Fruit fly (Drosophila melanogaster) whole organism, wandering third instar larva: Measurements from ENCODE around the gene SclA.

ENCODE experiments used
- Abd-B ChIP-seq: fragments of >200 bp; optimal IDR thresholded peaks from 2 replicates; lab custom pipeline; 2017; ENCODE audit warnings: missing biosample characterization, missing genetic modification characterization
- CG32264 ChIP-seq: fragments of 200-800 bp; sonication (Bioruptor generic); optimal IDR thresholded peaks from 2 replicates; lab custom pipeline; 2016; ENCODE audit warnings: missing biosample characterization, missing genetic modification characterization
- CrebA ChIP-seq: fragments of 200-800 bp; sonication (Bioruptor generic); optimal IDR thresholded peaks from 2 replicates; lab custom pipeline; 2016; ENCODE audit warnings: missing biosample characterization, mild to moderate bottlenecking, missing genetic modification characterization, borderline replicate concordance
- Dfd ChIP-seq: fragments of >200 bp; optimal IDR thresholded peaks from 2 replicates; lab custom pipeline; 2017; ENCODE audit warnings: missing biosample characterization, missing genetic modification characterization
- Dif ChIP-seq: fragments of 200-275, 200-300 bp; sonication (Bioruptor generic); optimal IDR thresholded peaks from 2 replicates; lab custom pipeline; 2018; ENCODE audit warnings: missing biosample characterization, missing genetic modification characterization; ENCODE audit not compliant: partially characterized antibody
- GATAd ChIP-seq: sonication (Bioruptor generic); optimal IDR thresholded peaks from 2 replicates; lab custom pipeline; 2016; ENCODE audit warnings: missing biosample characterization, missing genetic modification characterization
- HLH106 ChIP-seq: fragments of 200-800 bp; optimal IDR thresholded peaks from 3 replicates; lab custom pipeline; 2019; ENCODE audit warnings: missing biosample characterization, mild to moderate bottlenecking, missing genetic modification characterization, moderate library complexity
- Hnf4 ChIP-seq: fragments of 200-800 bp; sonication (Bioruptor generic); optimal IDR thresholded peaks from 2 replicates; lab custom pipeline; 2016; ENCODE audit warnings: missing biosample characterization, mild to moderate bottlenecking, missing genetic modification characterization
- Hr78 ChIP-seq: fragments of >200 bp; optimal IDR thresholded peaks from 2 replicates; lab custom pipeline; 2017; ENCODE audit warnings: missing biosample characterization, missing genetic modification characterization
- Hr83 ChIP-seq: fragments of 200-300 bp; sonication (Bioruptor generic); optimal IDR thresholded peaks from 2 replicates; lab custom pipeline; 2016; ENCODE audit warnings: missing biosample characterization, mild to moderate bottlenecking, missing genetic modification characterization, moderate library complexity; ENCODE audit not compliant: poor library complexity, severe bottlenecking
- Jra ChIP-seq: sonication (Bioruptor generic); optimal IDR thresholded peaks from 2 replicates; lab custom pipeline; 2016; ENCODE audit warnings: missing biosample characterization, missing genetic modification characterization
- Mio ChIP-seq: sonication (Bioruptor generic); optimal IDR thresholded peaks from 2 replicates; lab custom pipeline; 2016; ENCODE audit warnings: missing biosample characterization, missing genetic modification characterization
- Myc ChIP-seq: fragments of >200 bp; optimal IDR thresholded peaks from 2 replicates; lab custom pipeline; 2017
- N ChIP-seq: fragments of >200 bp; optimal IDR thresholded peaks from 2 replicates; lab custom pipeline; 2018; ENCODE audit warnings: missing biosample characterization, missing external identifiers, missing genetic modification characterization
- Rel ChIP-seq, 2 experiments: fragments of 200-800 bp; sonication (Bioruptor generic) in 1 of 2; optimal IDR thresholded peaks; 2 replicates in 1 of 2; 3 replicates in 1 of 2; lab custom pipeline; 2016 to 2019; ENCODE audit warnings: mild to moderate bottlenecking in 2 of 2, missing biosample characterization in 2 of 2, missing genetic modification characterization in 2 of 2, moderate library complexity in 1 of 2
- Sp1 ChIP-seq: fragments of 200-800 bp; sonication (Bioruptor generic); optimal IDR thresholded peaks from 3 replicates; lab custom pipeline; 2019; ENCODE audit warnings: missing biosample characterization, mild to moderate bottlenecking, missing genetic modification characterization, moderate library complexity
- Vsx2 ChIP-seq: fragments of 200-300, 225-300 bp; sonication (Bioruptor generic); optimal IDR thresholded peaks from 2 replicates; lab custom pipeline; 2018; ENCODE audit warnings: missing biosample characterization, missing genetic modification characterization; ENCODE audit not compliant: partially characterized antibody
- brk ChIP-seq: fragments of 200-800 bp; sonication (Bioruptor generic); optimal IDR thresholded peaks from 2 replicates; lab custom pipeline; 2016; ENCODE audit warnings: missing biosample characterization, mild to moderate bottlenecking, missing genetic modification characterization
- dl ChIP-seq, 2 experiments: fragments of 175-275, 200-275 bp in 1 of 2; fragments of 200-275 bp in 1 of 2; sonication (Bioruptor generic); optimal IDR thresholded peaks; lab custom pipeline; 2018; ENCODE audit warnings: mild to moderate bottlenecking in 2 of 2, missing biosample characterization in 2 of 2, missing genetic modification characterization in 2 of 2, moderate library complexity in 2 of 2; ENCODE audit not compliant: partially characterized antibody in 2 of 2, insufficient read depth in 1 of 2
- dmrt93B ChIP-seq: fragments of 200-800 bp; sonication (Bioruptor generic); optimal IDR thresholded peaks from 2 replicates; lab custom pipeline; 2018; ENCODE audit warnings: missing biosample characterization, mild to moderate bottlenecking, missing genetic modification characterization
- dsf ChIP-seq: sonication (Bioruptor generic); optimal IDR thresholded peaks from 2 replicates; lab custom pipeline; 2016; ENCODE audit warnings: missing biosample characterization, missing genetic modification characterization, borderline replicate concordance
- ey ChIP-seq: fragments of 200-800 bp; sonication (Bioruptor generic); optimal IDR thresholded peaks from 2 replicates; lab custom pipeline; 2016; ENCODE audit warnings: missing biosample characterization, missing genetic modification characterization
- foxo ChIP-seq, 2 experiments: fragments of 200-800 bp; sonication (Bioruptor generic); optimal IDR thresholded peaks; 2 replicates in 1 of 2; 3 replicates in 1 of 2; lab custom pipeline; 2016 to 2017; ENCODE audit warnings: missing biosample characterization in 2 of 2, missing genetic modification characterization in 2 of 2
- fru ChIP-seq: fragments of 200-800 bp; sonication (Bioruptor generic); optimal IDR thresholded peaks from 3 replicates; lab custom pipeline; 2016; ENCODE audit warnings: missing biosample characterization, mild to moderate bottlenecking, missing genetic modification characterization
- h ChIP-seq: fragments of 200-800 bp; sonication (Bioruptor generic); optimal IDR thresholded peaks from 3 replicates; lab custom pipeline; 2016; ENCODE audit warnings: missing biosample characterization, mild to moderate bottlenecking, missing genetic modification characterization
- jim ChIP-seq: fragments of 175-275, 200-325 bp; sonication (Bioruptor generic); optimal IDR thresholded peaks from 2 replicates; lab custom pipeline; 2016; ENCODE audit warnings: missing biosample characterization, mild to moderate bottlenecking, missing genetic modification characterization
- lola ChIP-seq: fragments of >200 bp; optimal IDR thresholded peaks from 2 replicates; lab custom pipeline; 2017; ENCODE audit warnings: missing biosample characterization, missing genetic modification characterization
- pan ChIP-seq: fragments of >200 bp; optimal IDR thresholded peaks from 2 replicates; lab custom pipeline; 2017
- psq ChIP-seq: fragments of 200-800 bp; sonication (Bioruptor generic); optimal IDR thresholded peaks from 3 replicates; lab custom pipeline; 2017; ENCODE audit warnings: missing biosample characterization, mild to moderate bottlenecking, missing genetic modification characterization, moderate library complexity
- rgr ChIP-seq: fragments of 200-800 bp; sonication (Bioruptor generic); optimal IDR thresholded peaks from 3 replicates; lab custom pipeline; 2016; ENCODE audit warnings: missing biosample characterization, mild to moderate bottlenecking, missing genetic modification characterization
- sage ChIP-seq: fragments of 200-800 bp; sonication (Bioruptor generic); optimal IDR thresholded peaks from 2 replicates; lab custom pipeline; 2016; ENCODE audit warnings: missing biosample characterization, mild to moderate bottlenecking, missing genetic modification characterization
- sv ChIP-seq: fragments of 200-800 bp; sonication (Bioruptor generic); optimal IDR thresholded peaks from 3 replicates; lab custom pipeline; 2016; ENCODE audit warnings: missing biosample characterization, missing genetic modification characterization
- woc ChIP-seq: sonication (Bioruptor generic); optimal IDR thresholded peaks from 2 replicates; lab custom pipeline; 2016; ENCODE audit warnings: missing biosample characterization, mild to moderate bottlenecking, missing genetic modification characterization

SclA gene

dm6 chr2L:16798705-16799104, 39.1 kb upstream of the SclA start, which contains the start of gene Ugt37D1:
TSS of gene Ugt37D1 (plus strand) at chr2L:16799025.
- no peak for TF ChIP-seq Hr78 (GFP tag; lab: Kevin White, UChicago)
- no peak for TF ChIP-seq ey
- no peak for TF ChIP-seq Abd-B (GFP tag; lab: Kevin White, UChicago)
- no peak for TF ChIP-seq dl (GFP tag; optimal IDR thresholded peaks at IDR 0.05; lab: Kevin White, UChicago; ENCODE audit: insufficient read depth in 1 of 2, partially characterized antibody in 2 of 2)
- TF ChIP-seq h (GFP tag; lab: Kevin White, UChicago): no peak
- TF ChIP-seq brk (GFP tag; lab: Kevin White, UChicago): no peak
- no peak for TF ChIP-seq Mio

- TF ChIP-seq pan (lab: Kevin White, UChicago) (no peak), Hr78 (GFP tag; lab: Kevin White, UChicago) (no peak), Hr83 (GFP tag; lab: Kevin White, UChicago) (no peak), Rel (GFP tag; optimal IDR thresholded peaks at IDR 0.05; lab: Kevin White, UChicago) (no peak), Rel (tag; optimal IDR thresholded peaks at IDR 0.05; lab: Kevin White, UChicago) (no peak), Jra (GFP tag; lab: Kevin White, UChicago) (no peak), Dif (GFP tag; lab: Kevin White, UChicago) (no peak), N (no peak), Abd-B (GFP tag; lab: Kevin White, UChicago) (no peak), psq (GFP tag; lab: Kevin White, UChicago) (no peak), CG32264 (no peak), HLH106 (tag; lab: Kevin White, UChicago) (no peak), woc (no peak), rgr (GFP tag; lab: Kevin White, UChicago) (no peak), Hnf4 (GFP tag; lab: Kevin White, UChicago) (no peak), fru (GFP tag; lab: Kevin White, UChicago) (no peak), GATAd (GFP tag; lab: Kevin White, UChicago) (no peak)
Observed at dm6 chr2L:16799496-16799895, 38.3 kb upstream of the SclA start.

dm6 chr2L:16801578-16802152, 36.1 kb upstream of the SclA start:
- TF ChIP-seq lola (GFP tag; lab: Kevin White, UChicago) (no peak), Sp1 (no peak), Vsx2 (no peak), dsf (no peak), foxo (GFP tag; optimal IDR thresholded peaks at IDR 0.05; lab: Kevin White, UChicago) (no peak), sv (GFP tag; lab: Kevin White, UChicago) (no peak), Myc (lab: Kevin White, UChicago) (peak; percentile 62)

DNA sequence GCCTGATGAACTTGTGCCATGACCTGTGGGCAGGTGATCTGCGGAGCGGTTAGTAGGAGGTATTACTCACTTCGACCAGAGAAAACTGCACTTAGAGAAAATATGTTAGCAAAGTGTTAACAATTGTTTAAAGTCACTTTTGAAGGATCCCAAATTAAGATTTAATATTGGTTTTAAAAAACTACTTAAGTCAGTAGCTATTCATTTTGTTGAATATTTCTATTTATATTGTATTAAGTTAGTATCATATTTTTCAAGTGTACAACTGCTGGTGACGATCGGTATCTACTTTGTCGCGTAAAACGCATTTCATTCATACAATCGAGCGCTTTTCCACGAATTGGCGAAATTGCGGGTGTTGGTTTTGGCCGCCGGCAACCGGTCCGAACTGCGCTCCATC, 34.1 kb upstream of the SclA start:
- no peak for TF ChIP-seq Dif (GFP tag; lab: Kevin White, UChicago)
- TF ChIP-seq Myc (lab: Kevin White, UChicago): no peak
- TF ChIP-seq brk (GFP tag; lab: Kevin White, UChicago): no peak
- no peak for TF ChIP-seq Mio
- TF ChIP-seq Hr83 (GFP tag; lab: Kevin White, UChicago): no peak
- no peak for TF ChIP-seq Dfd (GFP tag; lab: Kevin White, UChicago)
- TF ChIP-seq jim: no peak
- no peak for TF ChIP-seq rgr (GFP tag; lab: Kevin White, UChicago)
- no peak for TF ChIP-seq N
- TF ChIP-seq Rel (GFP tag; optimal IDR thresholded peaks at IDR 0.05; lab: Kevin White, UChicago): no peak
- no peak for TF ChIP-seq Rel (tag; optimal IDR thresholded peaks at IDR 0.05; lab: Kevin White, UChicago)
- TF ChIP-seq fru (GFP tag; lab: Kevin White, UChicago): no peak
- TF ChIP-seq GATAd (GFP tag; lab: Kevin White, UChicago): no peak
- no peak for TF ChIP-seq sv (GFP tag; lab: Kevin White, UChicago)
- TF ChIP-seq Hr78 (GFP tag; lab: Kevin White, UChicago): no peak
- no peak for TF ChIP-seq woc
- TF ChIP-seq dsf: no peak
- TF ChIP-seq Vsx2: no peak
- TF ChIP-seq, all 38 proteins: peak for 0

dm6 chr2L:16804376-16804934, 33.3 kb upstream of the SclA start, which contains the start of gene CG13272:
TSS of gene CG13272 (plus strand) at chr2L:16804884.
- no peak for TF ChIP-seq sv (GFP tag; lab: Kevin White, UChicago)
- TF ChIP-seq lola (GFP tag; lab: Kevin White, UChicago): no peak
- no peak for TF ChIP-seq Myc (lab: Kevin White, UChicago)
- TF ChIP-seq CrebA: no peak
- TF ChIP-seq ey: no peak
- no peak for TF ChIP-seq N
- no peak for TF ChIP-seq brk (GFP tag; lab: Kevin White, UChicago)
- TF ChIP-seq fru (GFP tag; lab: Kevin White, UChicago): no peak
- TF ChIP-seq pan (lab: Kevin White, UChicago): no peak
- TF ChIP-seq dmrt93B (GFP tag; lab: Kevin White, UChicago): no peak
- no peak for TF ChIP-seq Jra (GFP tag; lab: Kevin White, UChicago)
- TF ChIP-seq rgr (GFP tag; lab: Kevin White, UChicago): no peak
- no peak for TF ChIP-seq GATAd (GFP tag; lab: Kevin White, UChicago)
- TF ChIP-seq dsf: no peak
- no peak for TF ChIP-seq sage (GFP tag; lab: Kevin White, UChicago)
